Worm (Caenorhabditis elegans): Measurements from ENCODE around the gene lig-4.

ce11 chrIII:7491931-7492330 lies 29.3 kb upstream of the lig-4 start:
- TF ChIP-seq W03F9.2 (tag; optimal IDR thresholded peaks at IDR 0.05) (no peak), him-1 (tag; optimal IDR thresholded peaks at IDR 0.05) (no peak), dao-5 (tag; optimal IDR thresholded peaks at IDR 0.05) (no peak)

Data from whole organism, L4/young adult.